Worm (Caenorhabditis elegans) whole organism, midembryonic: ENCODE measurements around the gene dhcr-7.

Experiments used
- cog-1 ChIP-seq: sonication (generic microtip); optimal IDR thresholded peaks from 2 replicates; lab custom pipeline; 2016; ENCODE audit warnings: missing genetic modification characterization, missing compliant biosample characterization
- flt-1 ChIP-seq: fragments of 200-800 bp; sonication (Bioruptor generic); IDR thresholded peaks from 2 replicates; pipeline ENCODE4 v1.3.6; 2022; ENCODE audit warnings: missing genetic modification characterization, missing compliant biosample characterization
- ref-1 ChIP-seq: fragments of 200-800 bp; sonication (Bioruptor generic); conservative IDR thresholded peaks from 2 replicates; pipeline ENCODE4 v1.3.6; 2022; ENCODE audit warnings: missing genetic modification reagents, missing genetic modification characterization, missing compliant biosample characterization
- tab-1 ChIP-seq: fragments of 200-800 bp; sonication (Bioruptor generic); IDR thresholded peaks from 2 replicates; pipeline ENCODE4 v1.3.6; 2022; ENCODE audit warnings: missing genetic modification characterization, missing compliant biosample characterization
- ztf-23 ChIP-seq: fragments of 200-800 bp; sonication (Bioruptor generic); IDR thresholded peaks from 2 replicates; pipeline ENCODE4 v1.3.6; 2022; ENCODE audit warnings: missing genetic modification reagents, missing genetic modification characterization, missing compliant biosample characterization

ce11 chrV:20499642-20500041, 14.5 kb upstream of the dhcr-7 start:
- TF ChIP-seq ref-1 (GFP tag; lab: Robert Waterston, UW) (no peak), cog-1 (tag; lab: Kevin White, UChicago) (no peak), flt-1 (GFP tag; lab: Robert Waterston, UW) (no peak), tab-1 (GFP tag; lab: Robert Waterston, UW) (no peak), ztf-23 (GFP tag; lab: Robert Waterston, UW) (no peak)
